Fruit fly (Drosophila melanogaster): ENCODE data around the gene CG4822.
A peak's percentile ranks its signal among the peaks of the same experiment; 100 is the strongest.

The CG4822 gene

DNA sequence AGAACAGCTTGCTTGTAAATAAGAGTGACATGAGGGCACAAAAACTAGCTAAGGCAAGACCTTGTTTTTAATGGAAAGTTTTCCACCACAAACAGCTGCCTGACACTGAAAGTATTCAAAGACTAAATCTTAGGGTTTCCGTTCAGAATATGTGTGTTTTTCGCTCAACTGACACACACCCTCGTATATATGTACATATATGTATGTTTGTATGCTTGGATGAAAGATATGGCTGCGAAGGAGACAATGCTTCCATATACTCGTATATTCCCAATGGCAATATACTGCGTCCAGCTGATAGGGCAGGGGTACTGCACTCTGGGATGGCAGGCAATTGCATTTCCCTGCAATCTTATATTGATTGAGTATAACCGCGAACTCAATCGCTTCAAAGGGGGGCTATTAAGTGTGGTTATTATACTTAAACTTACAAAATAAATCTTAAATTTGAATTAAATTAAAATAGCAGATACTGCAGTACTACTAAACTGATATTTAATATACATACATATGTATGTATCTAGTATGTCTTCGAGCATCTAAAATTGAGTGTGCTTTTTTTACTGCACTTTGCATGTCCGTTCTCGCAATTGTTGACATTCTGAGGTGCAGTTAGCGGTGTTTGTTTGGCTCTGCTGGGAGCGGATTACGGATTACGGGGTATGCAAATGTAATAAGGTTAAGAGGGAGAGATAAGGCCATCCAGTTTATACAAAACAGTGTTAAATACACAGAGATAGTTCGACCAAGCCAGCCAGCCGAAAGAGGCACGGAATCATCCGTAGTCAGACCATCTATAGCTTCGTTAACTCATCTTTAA is 13.2 kb upstream of the CG4822 start (continued):
- TF ChIP-seq Med (GFP tag): peak; percentile 68
- peak; percentile 73 for TF ChIP-seq sens (GFP tag)
- TF ChIP-seq CG2712 (tag; optimal IDR thresholded peaks at IDR 0.05): no peak
- TF ChIP-seq CG16779 (GFP tag; IDR thresholded peaks at IDR 0.05): no peak
- TF ChIP-seq NK7.1 (GFP tag; optimal IDR thresholded peaks at IDR 0.05): no peak
- no peak for TF ChIP-seq Camta (GFP tag; optimal IDR thresholded peaks at IDR 0.05)
- no peak for TF ChIP-seq CG14965 (GFP tag; optimal IDR thresholded peaks at IDR 0.05; ENCODE audit: borderline replicate concordance)
- TF ChIP-seq CHES-1-like (GFP tag; optimal IDR thresholded peaks at IDR 0.05): no peak

DNA sequence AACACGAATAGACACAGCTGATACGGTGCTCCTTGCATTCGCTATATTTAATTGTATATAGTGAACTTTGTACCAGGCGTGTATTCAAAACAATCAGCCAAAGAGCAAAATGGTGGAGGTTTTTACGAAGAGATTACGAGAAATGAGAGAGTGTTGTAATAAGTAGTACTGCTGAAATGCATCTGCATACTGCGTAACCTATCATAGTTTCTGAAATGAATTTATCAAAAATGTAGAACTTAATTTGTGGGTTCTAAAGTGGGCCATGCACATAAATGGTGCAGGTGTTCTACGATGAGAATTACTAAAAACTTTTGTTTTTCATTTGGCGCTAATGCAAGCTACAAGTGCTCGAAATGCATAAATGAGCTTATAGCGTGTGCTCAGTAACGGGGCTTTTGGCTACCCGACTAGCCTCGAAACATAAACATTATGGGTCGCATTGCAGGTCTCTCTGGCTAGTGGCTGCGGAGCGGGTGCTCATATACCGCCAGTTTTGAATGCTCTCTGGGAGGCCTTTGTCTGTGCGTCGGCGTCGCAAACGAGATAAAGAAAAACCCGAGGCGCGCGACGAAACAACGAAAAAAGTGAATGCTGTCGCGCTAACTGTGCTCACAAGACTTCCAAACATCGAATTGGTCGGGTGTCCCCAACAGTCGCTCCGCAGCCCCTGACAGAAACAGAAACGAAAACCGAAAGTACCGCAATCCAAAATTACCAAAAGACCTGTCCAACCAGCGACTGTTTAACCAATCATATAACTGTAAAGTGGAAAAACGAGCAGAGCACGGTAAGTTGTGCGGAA is 10.1 kb upstream of the CG4822 start, which contains the start of gene Gs1:
TSS of gene Gs1 (plus strand) at position 612 of the 805 bp plus-strand sequence.
- TF ChIP-seq Hr39 (optimal IDR thresholded peaks at IDR 0.05): no peak
- peak; percentile 87 to 89 for TF ChIP-seq Trl (optimal IDR thresholded peaks at IDR 0.05)
- peak; percentile 48 for TF ChIP-seq Trl (GFP tag; optimal IDR thresholded peaks at IDR 0.05)
- TF ChIP-seq tll (GFP tag; optimal IDR thresholded peaks at IDR 0.05): no peak
- TF ChIP-seq bab2 (GFP tag; optimal IDR thresholded peaks at IDR 0.05): no peak
- TF ChIP-seq chn (GFP tag; optimal IDR thresholded peaks at IDR 0.05): no peak
- peak; percentile 30 for TF ChIP-seq pb (GFP tag; optimal IDR thresholded peaks at IDR 0.05)
- no peak for TF ChIP-seq rib (GFP tag; IDR thresholded peaks at IDR 0.05)
- TF ChIP-seq Eip74EF (GFP tag; optimal IDR thresholded peaks at IDR 0.05): peak in 1 of 2 experiments; percentile 72
- TF ChIP-seq bowl (GFP tag; IDR thresholded peaks at IDR 0.05): no peak
- TF ChIP-seq unc-4 (GFP tag; IDR thresholded peaks at IDR 0.05; ENCODE audit: partially characterized antibody): peak; percentile 52
- no peak for TF ChIP-seq CG30403 (GFP tag; optimal IDR thresholded peaks at IDR 0.05)
- peak; percentile 4 for TF ChIP-seq odd (GFP tag; optimal IDR thresholded peaks at IDR 0.05)
- no peak for TF ChIP-seq dm (GFP tag; optimal IDR thresholded peaks at IDR 0.05)
- no peak for TF ChIP-seq CG2129 (GFP tag; IDR thresholded peaks at IDR 0.05; ENCODE audit: partially characterized antibody)
- TF ChIP-seq ato (GFP tag; IDR thresholded peaks at IDR 0.05; ENCODE audit: partially characterized antibody): 0 out of 2 replicates have a peak, but pooled peaks have one; percentile 53
- no peak for TF ChIP-seq Doc2 (GFP tag; IDR thresholded peaks at IDR 0.05)
- TF ChIP-seq stwl (tag; optimal IDR thresholded peaks at IDR 0.05): peak; percentile 70
- TF ChIP-seq CG13123 (GFP tag; optimal IDR thresholded peaks at IDR 0.05): no peak
- peak; percentile 11 for TF ChIP-seq tap (tag; optimal IDR thresholded peaks at IDR 0.05)
- peak; percentile 49 for TF ChIP-seq MESR4 (GFP tag; optimal IDR thresholded peaks at IDR 0.05)
- no peak for TF ChIP-seq CG14965 (GFP tag; optimal IDR thresholded peaks at IDR 0.05; ENCODE audit: borderline replicate concordance)
- TF ChIP-seq CG1529 (GFP tag; optimal IDR thresholded peaks at IDR 0.05): peak; percentile 17
- TF ChIP-seq HmgD (GFP tag; optimal IDR thresholded peaks at IDR 0.05): no peak
- no peak for TF ChIP-seq CG10209 (GFP tag; optimal IDR thresholded peaks at IDR 0.05)
- TF ChIP-seq ci (GFP tag; IDR thresholded peaks at IDR 0.05): peak; percentile 81
- no peak for TF ChIP-seq CG7963 (GFP tag; IDR thresholded peaks at IDR 0.05; ENCODE audit: partially characterized antibody)
- TF ChIP-seq CG17361 (GFP tag; IDR thresholded peaks at IDR 0.05): no peak
- TF ChIP-seq sens-2 (GFP tag; IDR thresholded peaks at IDR 0.05): peak; percentile 4; the same call in 1 of the 2 replicates
- peak; percentile 67 for TF ChIP-seq mirr (GFP tag; optimal IDR thresholded peaks at IDR 0.05)
- TF ChIP-seq Atf3 (GFP tag; optimal IDR thresholded peaks at IDR 0.05): no peak
- no peak for TF ChIP-seq Gsc (GFP tag; IDR thresholded peaks at IDR 0.05)
- TF ChIP-seq br (optimal IDR thresholded peaks at IDR 0.05): no peak
- peak; percentile 37 for TF ChIP-seq Dek (tag; optimal IDR thresholded peaks at IDR 0.05)
- TF ChIP-seq Hr51 (GFP tag; optimal IDR thresholded peaks at IDR 0.05): peak in 1 of 2 experiments; percentile 21
- TF ChIP-seq ro (GFP tag; IDR thresholded peaks at IDR 0.05): no peak
- no peak for TF ChIP-seq Nf-YA (GFP tag; IDR thresholded peaks at IDR 0.05)
- TF ChIP-seq Kr (GFP tag; optimal IDR thresholded peaks at IDR 0.05): no peak
- no peak for TF ChIP-seq Aef1 (GFP tag; IDR thresholded peaks at IDR 0.05)
- peak; percentile 81 for TF ChIP-seq HmgZ (tag; optimal IDR thresholded peaks at IDR 0.05)

Measured in whole organism, embryonic.